Worm (Caenorhabditis elegans): ENCODE measurements around the gene F23F12.12.

F23F12.12 gene

DNA sequence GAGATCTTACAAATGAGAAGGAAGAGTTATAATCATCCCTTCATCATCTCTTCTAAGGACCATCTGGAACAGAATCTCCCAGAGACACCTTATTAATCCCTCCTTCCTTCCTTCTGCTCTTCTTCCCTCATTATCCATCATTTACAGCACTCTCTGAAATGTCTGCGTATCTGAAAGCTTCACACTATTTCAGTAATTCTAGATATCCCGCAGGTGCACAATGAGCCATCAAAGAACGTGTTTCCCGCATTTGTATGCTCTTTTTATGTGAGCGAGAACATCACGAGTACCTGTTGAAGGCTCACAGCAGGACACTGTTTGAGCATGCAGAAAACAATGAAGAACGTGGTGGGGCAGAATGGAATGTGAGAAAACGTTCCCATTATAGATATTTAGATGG, 31.6 kb upstream of the F23F12.12 start:
- TF ChIP-seq F13C5.2 (tag; optimal IDR thresholded peaks at IDR 0.05) (no peak), ceh-36 (tag; optimal IDR thresholded peaks at IDR 0.05) (peak; percentile 46), aly-1 (tag; optimal IDR thresholded peaks at IDR 0.05) (no peak)

DNA sequence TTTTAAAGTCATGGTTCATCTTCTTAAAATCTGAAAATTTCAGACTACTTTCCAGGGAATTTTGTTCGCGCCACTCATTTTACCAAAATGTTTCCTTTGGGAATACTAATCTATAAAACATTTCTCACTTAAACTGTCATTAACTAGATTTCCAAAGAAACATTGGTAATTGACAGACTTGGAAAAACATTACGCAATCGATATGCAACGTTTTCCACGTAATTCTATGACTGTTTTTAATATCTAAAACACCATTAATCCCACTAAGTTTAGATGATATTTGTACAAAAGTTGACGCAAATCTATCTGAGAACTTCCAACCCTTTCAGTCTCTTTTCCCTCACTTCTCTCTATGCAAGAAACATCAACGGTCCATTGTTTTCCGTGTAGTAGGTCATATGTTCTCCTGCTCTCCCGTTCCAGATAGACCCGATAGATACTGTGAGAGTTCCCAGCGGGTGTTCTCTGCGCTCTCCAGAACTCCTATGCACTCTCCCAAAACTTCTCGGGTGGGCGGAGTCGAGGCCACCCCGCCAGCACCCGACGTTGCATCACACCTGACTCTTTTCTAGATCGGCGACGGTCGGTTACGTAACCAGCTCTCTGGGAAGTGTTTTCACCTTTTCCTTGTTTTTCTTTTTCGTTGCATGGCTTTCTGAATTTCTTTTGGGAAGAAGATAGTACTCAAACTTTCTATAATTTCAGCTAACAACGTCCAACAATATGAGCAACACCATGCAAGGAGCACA, 29.5 kb upstream of the F23F12.12 start, which contains the start of gene zip-8:
TSS of gene zip-8 (plus strand) at position 700 of the 749 bp plus-strand sequence.
- TF ChIP-seq ceh-36 (tag; optimal IDR thresholded peaks at IDR 0.05) (no peak), flt-1 (GFP tag; IDR thresholded peaks at IDR 0.05) (no peak), hnd-1 (tag; optimal IDR thresholded peaks at IDR 0.05) (no peak), F13C5.2 (tag; optimal IDR thresholded peaks at IDR 0.05) (no peak), ets-7 (tag; optimal IDR thresholded peaks at IDR 0.05) (no peak), tbx-11 (GFP tag; IDR thresholded peaks at IDR 0.05) (no peak), tra-4 (tag; optimal IDR thresholded peaks at IDR 0.05) (no peak), tbx-37 (GFP tag; conservative IDR thresholded peaks at IDR 0.05) (no peak), ceh-13 (GFP tag; optimal IDR thresholded peaks at IDR 0.05) (no peak), B0310.2 (tag; optimal IDR thresholded peaks at IDR 0.05) (no peak), scrt-1 (GFP tag; IDR thresholded peaks at IDR 0.05) (no peak), pes-1 (GFP tag; IDR thresholded peaks at IDR 0.05) (no peak), ama-1 (optimal IDR thresholded peaks at IDR 0.05) (no peak), hmbx-1 (tag; optimal IDR thresholded peaks at IDR 0.05) (no peak), sea-1 (GFP tag; conservative IDR thresholded peaks at IDR 0.05) (no peak), hmg-4 (GFP tag; optimal IDR thresholded peaks at IDR 0.05) (no peak), aly-1 (tag; optimal IDR thresholded peaks at IDR 0.05) (no peak)

DNA sequence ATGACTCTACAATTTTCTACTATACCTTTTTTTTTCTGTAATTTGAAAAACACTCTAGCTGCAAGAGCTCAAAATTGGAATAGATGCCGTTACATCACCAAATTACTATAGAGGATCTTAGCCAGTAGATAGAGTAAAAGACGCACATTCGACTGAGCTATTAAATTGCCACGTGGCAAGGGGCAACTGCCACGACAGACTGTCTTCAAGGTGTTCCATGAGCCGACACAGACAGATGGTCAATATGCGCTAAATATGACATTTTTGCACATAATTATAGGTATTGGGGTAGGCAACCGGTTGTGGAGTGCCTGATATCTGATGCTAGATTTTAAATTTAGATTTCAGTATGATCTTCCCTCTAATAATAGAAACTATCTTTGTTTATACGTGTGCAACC, 28.5 kb upstream of the F23F12.12 start:
- TF ChIP-seq ets-7 (tag; optimal IDR thresholded peaks at IDR 0.05) (no peak), tbx-37 (GFP tag; conservative IDR thresholded peaks at IDR 0.05) (no peak), hmbx-1 (tag; optimal IDR thresholded peaks at IDR 0.05) (no peak)

DNA sequence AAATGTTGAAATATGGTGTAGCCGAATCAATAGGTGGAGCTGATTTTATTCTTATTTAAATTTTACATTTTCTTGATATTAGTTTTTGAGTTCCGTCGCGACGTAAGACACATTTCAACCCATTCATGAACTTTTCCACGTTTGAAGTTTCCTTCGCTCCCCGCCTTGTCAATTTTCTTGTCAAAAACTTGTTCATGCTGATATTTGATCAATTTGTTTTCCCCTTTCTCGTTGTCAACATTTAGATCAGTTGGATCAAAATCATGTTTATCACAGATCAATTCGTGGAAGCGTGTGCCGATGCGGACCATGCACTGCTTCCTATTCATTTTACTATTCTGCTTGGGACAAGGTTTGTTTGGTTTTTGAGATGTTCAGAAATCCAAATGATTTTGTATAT, 25.0 kb upstream of the F23F12.12 start, which contains the start of gene chtb-2:
TSS of gene chtb-2 (plus strand) at position 301 of the 400 bp plus-strand sequence.
- TF ChIP-seq hnd-1 (tag; optimal IDR thresholded peaks at IDR 0.05) (no peak), scrt-1 (GFP tag; IDR thresholded peaks at IDR 0.05) (no peak)

DNA sequence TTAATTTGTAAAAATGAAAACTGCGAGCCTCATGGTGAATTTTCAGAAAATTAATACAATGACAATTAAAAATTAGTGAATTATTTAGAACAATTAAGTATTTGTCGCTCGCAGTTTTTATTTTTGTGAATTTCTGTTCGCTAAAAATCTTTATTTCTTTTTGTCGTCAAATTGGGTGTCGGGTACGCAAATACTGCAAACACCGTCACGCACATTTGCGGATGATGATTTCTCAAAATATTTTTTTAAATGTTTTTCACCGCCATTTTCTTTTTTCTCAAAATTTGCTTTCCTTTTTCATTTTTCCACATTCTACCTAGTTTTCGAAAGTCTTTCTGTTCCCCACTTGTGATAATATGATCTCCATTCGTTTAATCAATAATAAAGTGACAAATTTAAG, 19.0 kb upstream of the F23F12.12 start:
- TF ChIP-seq F13C5.2 (tag; optimal IDR thresholded peaks at IDR 0.05) (no peak), aly-1 (tag; optimal IDR thresholded peaks at IDR 0.05) (no peak), hnd-1 (tag; optimal IDR thresholded peaks at IDR 0.05) (no peak), tbx-11 (GFP tag; IDR thresholded peaks at IDR 0.05) (no peak), ceh-36 (tag; optimal IDR thresholded peaks at IDR 0.05) (no peak), sea-1 (GFP tag; conservative IDR thresholded peaks at IDR 0.05) (no peak), flt-1 (GFP tag; IDR thresholded peaks at IDR 0.05) (no peak), ets-7 (tag; optimal IDR thresholded peaks at IDR 0.05) (no peak)

DNA sequence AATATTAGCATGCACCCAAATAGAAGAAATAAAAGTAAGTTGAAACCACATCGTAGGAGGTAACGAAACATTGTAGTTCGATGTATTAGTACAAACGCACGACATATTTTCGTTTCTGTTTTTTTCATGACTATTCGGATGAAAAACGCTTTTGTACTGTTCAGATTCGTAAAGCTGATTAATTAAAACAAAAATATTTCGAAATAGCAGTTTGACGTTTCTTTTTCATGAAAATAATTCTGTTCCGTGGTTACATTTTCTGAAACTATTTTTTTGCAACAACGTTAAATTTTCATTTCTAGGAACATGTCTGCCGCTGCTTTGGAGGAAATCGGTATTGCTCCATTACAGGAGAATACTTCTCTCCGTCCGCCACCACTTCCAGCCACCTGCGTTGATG, 18.4 kb upstream of the F23F12.12 start, which contains the start of gene rpt-3:
TSS of gene rpt-3 (plus strand) at position 301 of the 400 bp plus-strand sequence.
- no peak for TF ChIP-seq pes-1 (GFP tag; IDR thresholded peaks at IDR 0.05)

DNA sequence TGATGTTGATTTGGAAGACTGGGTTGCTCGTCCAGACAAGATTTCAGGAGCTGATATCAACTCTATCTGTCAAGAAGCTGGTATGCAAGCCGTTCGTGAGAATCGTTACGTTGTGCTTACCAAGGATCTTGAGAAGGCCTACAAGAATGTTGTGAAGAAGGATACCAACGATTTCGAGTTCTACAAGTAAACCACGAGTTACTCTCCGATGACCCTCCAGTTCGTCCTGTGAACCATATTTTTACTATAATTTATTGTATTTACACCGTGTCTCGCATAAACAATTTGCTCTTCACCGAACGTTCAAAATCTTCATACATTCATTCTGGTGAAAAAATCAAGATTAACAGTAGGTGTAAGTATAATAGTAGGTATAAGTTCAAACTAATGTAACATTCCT, 16.9 kb upstream of the F23F12.12 start:
- TF ChIP-seq hmg-4 (GFP tag; optimal IDR thresholded peaks at IDR 0.05) (no peak), pes-1 (GFP tag; IDR thresholded peaks at IDR 0.05) (no peak), scrt-1 (GFP tag; IDR thresholded peaks at IDR 0.05) (no peak), ama-1 (optimal IDR thresholded peaks at IDR 0.05) (no peak), hnd-1 (tag; optimal IDR thresholded peaks at IDR 0.05) (no peak), aly-1 (tag; optimal IDR thresholded peaks at IDR 0.05) (no peak), B0310.2 (tag; optimal IDR thresholded peaks at IDR 0.05) (no peak), tra-4 (tag; optimal IDR thresholded peaks at IDR 0.05) (no peak), ceh-13 (GFP tag; optimal IDR thresholded peaks at IDR 0.05) (no peak), sea-1 (GFP tag; conservative IDR thresholded peaks at IDR 0.05) (no peak), flt-1 (GFP tag; IDR thresholded peaks at IDR 0.05) (no peak), F13C5.2 (tag; optimal IDR thresholded peaks at IDR 0.05) (no peak), ets-7 (tag; optimal IDR thresholded peaks at IDR 0.05) (no peak), ceh-36 (tag; optimal IDR thresholded peaks at IDR 0.05) (no peak), tbx-11 (GFP tag; IDR thresholded peaks at IDR 0.05) (no peak), tbx-37 (GFP tag; conservative IDR thresholded peaks at IDR 0.05) (no peak), hmbx-1 (tag; optimal IDR thresholded peaks at IDR 0.05) (no peak)

DNA sequence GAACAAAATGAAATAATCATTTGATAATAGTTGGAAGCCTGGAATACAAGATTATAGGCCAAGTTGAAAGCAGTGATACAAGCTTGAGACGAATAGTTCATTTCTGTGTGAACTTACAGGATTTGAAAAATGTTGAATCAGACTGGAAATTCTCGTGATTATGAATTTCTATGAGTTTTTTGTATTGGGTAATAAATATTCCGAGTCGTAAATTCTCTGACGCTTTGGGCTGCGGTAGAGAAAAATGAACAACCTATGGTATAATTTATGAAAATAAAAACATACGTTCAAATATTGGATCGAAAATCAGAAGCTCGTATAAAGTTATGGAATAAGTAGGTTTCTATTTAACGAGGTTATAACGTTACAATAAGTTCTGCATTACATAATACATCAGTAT, 15.1 kb upstream of the F23F12.12 start, which contains the start of gene srb-11:
TSS of gene srb-11 (minus strand) at position 101 of the 400 bp plus-strand sequence.
- TF ChIP-seq ceh-36 (tag; optimal IDR thresholded peaks at IDR 0.05) = no peak
- TF ChIP-seq ets-7 (tag; optimal IDR thresholded peaks at IDR 0.05) = no peak
- TF ChIP-seq pes-1 (GFP tag; IDR thresholded peaks at IDR 0.05) = no peak
- no peak for TF ChIP-seq ceh-13 (GFP tag; optimal IDR thresholded peaks at IDR 0.05)
- no peak for TF ChIP-seq hnd-1 (tag; optimal IDR thresholded peaks at IDR 0.05)

DNA sequence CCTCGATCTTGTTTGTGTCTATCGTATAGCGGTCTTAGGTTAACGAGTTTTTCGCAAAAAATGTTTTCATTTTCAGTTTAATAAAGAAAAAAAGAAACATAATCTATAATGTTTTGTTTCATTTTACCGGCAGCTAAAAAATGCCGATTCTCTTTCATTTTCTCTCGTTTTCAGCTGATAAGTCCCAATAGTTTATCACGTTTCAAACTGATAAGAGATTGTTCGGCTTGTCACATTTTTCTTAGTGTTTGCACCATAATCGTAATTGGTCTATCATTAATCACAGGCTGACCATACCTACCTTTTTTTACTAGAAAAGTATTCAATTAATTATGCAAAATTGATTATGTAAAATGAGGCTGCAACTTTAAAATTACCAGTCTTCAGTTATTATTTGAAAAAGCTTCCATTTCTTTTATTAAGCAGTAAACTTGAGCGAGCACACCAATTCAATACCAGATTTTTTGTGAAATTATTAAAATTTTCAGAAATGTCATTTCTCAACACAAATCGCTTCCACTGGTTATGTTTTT, 12.7 kb upstream of the F23F12.12 start, which contains the start of gene F23F12.13:
TSS of gene F23F12.13 (plus strand) at position 483 of the 533 bp plus-strand sequence.
- TF ChIP-seq ama-1 (optimal IDR thresholded peaks at IDR 0.05) = no peak
- TF ChIP-seq hmg-4 (GFP tag; optimal IDR thresholded peaks at IDR 0.05) = no peak
- no peak for TF ChIP-seq ets-7 (tag; optimal IDR thresholded peaks at IDR 0.05)
- TF ChIP-seq hmbx-1 (tag; optimal IDR thresholded peaks at IDR 0.05) = no peak
- no peak for TF ChIP-seq sea-1 (GFP tag; conservative IDR thresholded peaks at IDR 0.05)
- no peak for TF ChIP-seq tbx-11 (GFP tag; IDR thresholded peaks at IDR 0.05)
- TF ChIP-seq tbx-37 (GFP tag; conservative IDR thresholded peaks at IDR 0.05) = no peak
- no peak for TF ChIP-seq tra-4 (tag; optimal IDR thresholded peaks at IDR 0.05)
- no peak for TF ChIP-seq aly-1 (tag; optimal IDR thresholded peaks at IDR 0.05)
- no peak for TF ChIP-seq scrt-1 (GFP tag; IDR thresholded peaks at IDR 0.05)

Data from whole organism, early embryonic.